Fruit fly (Drosophila melanogaster) whole organism, embryonic: Measurements from ENCODE around the gene Dif.

ENCODE experiments used
- Adf1 ChIP-seq: fragments of 200-800 bp; sonication (Bioruptor generic); IDR thresholded peaks from 2 replicates; pipeline ENCODE4 v1.3.6; 2022; ENCODE audit warnings: missing biosample characterization, missing genetic modification characterization
- B-H2 ChIP-seq: fragments of 200-800 bp; sonication (Bioruptor generic); optimal IDR thresholded peaks from 2 replicates; lab custom pipeline; 2018; ENCODE audit warnings: missing biosample characterization, mild to moderate bottlenecking, missing genetic modification characterization
- CG10321 ChIP-seq: fragments of 200-800 bp; sonication (Bioruptor generic); IDR thresholded peaks from 2 replicates; pipeline ENCODE4 v1.3.6; 2022; ENCODE audit warnings: missing biosample characterization, missing genetic modification characterization
- CG10431 ChIP-seq: fragments of 200-800 bp; sonication (Bioruptor generic); optimal IDR thresholded peaks from 3 replicates; lab custom pipeline; 2018; ENCODE audit warnings: missing biosample characterization, mild to moderate bottlenecking, missing genetic modification characterization
- CG13894 ChIP-seq: fragments of 200-800 bp; sonication (Bioruptor generic); optimal IDR thresholded peaks from 3 replicates; lab custom pipeline; 2018; ENCODE audit warnings: missing biosample characterization, mild to moderate bottlenecking, missing genetic modification characterization, moderate library complexity
- CG16813 ChIP-seq: fragments of 200-800 bp; sonication (Bioruptor generic); IDR thresholded peaks from 3 replicates; pipeline ENCODE4 v1.3.6; 2022; ENCODE audit warnings: missing biosample characterization, missing genetic modification characterization; ENCODE audit not compliant: partially characterized antibody
- CG17568 ChIP-seq: fragments of 200-800 bp; sonication (Bioruptor generic); optimal IDR thresholded peaks from 2 replicates; lab custom pipeline; 2018; ENCODE audit warnings: missing biosample characterization, mild to moderate bottlenecking, missing genetic modification characterization, moderate library complexity
- CG17829 ChIP-seq: fragments of 200-800 bp; optimal IDR thresholded peaks from 2 replicates; lab custom pipeline; 2019; ENCODE audit warnings: missing biosample characterization, mild to moderate bottlenecking, missing genetic modification characterization, moderate library complexity
- CG2129 ChIP-seq: fragments of 200-800 bp; sonication (Bioruptor generic); IDR thresholded peaks from 2 replicates; pipeline ENCODE4 v1.3.6; 2022; ENCODE audit warnings: missing biosample characterization, missing genetic modification characterization; ENCODE audit not compliant: partially characterized antibody
- CG3065 ChIP-seq: fragments of 200-800 bp; sonication (Bioruptor generic); optimal IDR thresholded peaks from 2 replicates; lab custom pipeline; 2016; ENCODE audit warnings: missing biosample characterization, missing genetic modification characterization
- CG31441 ChIP-seq: fragments of 200-800 bp; sonication (Bioruptor generic); IDR thresholded peaks from 2 replicates; pipeline ENCODE4 v1.3.6; 2022; ENCODE audit warnings: missing biosample characterization, missing genetic modification characterization
- CG3407 ChIP-seq: fragments of 200-800 bp; sonication (Bioruptor generic); optimal IDR thresholded peaks from 2 replicates; lab custom pipeline; 2018; ENCODE audit warnings: missing biosample characterization, mild to moderate bottlenecking, missing genetic modification characterization
- CG6683 ChIP-seq: fragments of 200-800 bp; sonication (Bioruptor generic); optimal IDR thresholded peaks from 2 replicates; lab custom pipeline; 2017; ENCODE audit warnings: missing biosample characterization, mild to moderate bottlenecking, missing genetic modification characterization, missing genetic modification reagents
- CG6791 ChIP-seq: fragments of 200-800 bp; sonication (Bioruptor generic); IDR thresholded peaks from 3 replicates; pipeline ENCODE4 v1.3.6; 2022; ENCODE audit warnings: missing biosample characterization, missing genetic modification characterization; ENCODE audit not compliant: partially characterized antibody
- CG7556 ChIP-seq: fragments of 200-800 bp; sonication (Bioruptor generic); optimal IDR thresholded peaks from 2 replicates; lab custom pipeline; 2017; ENCODE audit warnings: missing biosample characterization, mild to moderate bottlenecking, missing genetic modification characterization
- CG7839 ChIP-seq: fragments of 200-800 bp; sonication (Bioruptor generic); optimal IDR thresholded peaks from 3 replicates; lab custom pipeline; 2018; ENCODE audit warnings: missing biosample characterization, mild to moderate bottlenecking, missing genetic modification characterization, moderate library complexity
- CG8089 ChIP-seq: fragments of 200-800 bp; sonication (Bioruptor generic); optimal IDR thresholded peaks from 3 replicates; lab custom pipeline; 2016; ENCODE audit warnings: missing biosample characterization, missing genetic modification characterization
- CG9932 ChIP-seq: fragments of 200-800 bp; sonication (Bioruptor generic); IDR thresholded peaks from 2 replicates; pipeline ENCODE4 v1.3.6; 2022; ENCODE audit warnings: missing biosample characterization, missing genetic modification characterization
- CHES-1-like ChIP-seq: fragments of 200-800 bp; sonication (Bioruptor generic); optimal IDR thresholded peaks from 2 replicates; lab custom pipeline; 2016; ENCODE audit warnings: missing biosample characterization, missing genetic modification characterization
- Deaf1 ChIP-seq: fragments of 200-800 bp; optimal IDR thresholded peaks from 3 replicates; lab custom pipeline; 2019; ENCODE audit warnings: missing biosample characterization, mild to moderate bottlenecking, missing genetic modification characterization, moderate library complexity
- Eip74EF ChIP-seq, 2 experiments: fragments of 200-800 bp in 1 of 2; fragments of >200 bp in 1 of 2; sonication (Bioruptor generic) in 1 of 2; optimal IDR thresholded peaks; 2 replicates each; lab custom pipeline; 2017 to 2019; ENCODE audit warnings: missing biosample characterization in 2 of 2, missing genetic modification characterization in 2 of 2, mild to moderate bottlenecking in 1 of 2, moderate library complexity in 1 of 2
- Fer3 ChIP-seq: fragments of 200-800 bp; sonication (Bioruptor generic); optimal IDR thresholded peaks from 2 replicates; lab custom pipeline; 2018; ENCODE audit warnings: missing biosample characterization, mild to moderate bottlenecking, missing genetic modification characterization, moderate library complexity
- H15 ChIP-seq: fragments of 200-800 bp; sonication (Bioruptor generic); IDR thresholded peaks from 3 replicates; pipeline ENCODE4 v1.3.6; 2022; ENCODE audit warnings: missing biosample characterization, missing genetic modification characterization
- HmgZ ChIP-seq: fragments of 200-800 bp; sonication (Bioruptor generic); optimal IDR thresholded peaks from 2 replicates; lab custom pipeline; 2018; ENCODE audit warnings: missing biosample characterization, mild to moderate bottlenecking, missing genetic modification characterization
- Hr39 ChIP-seq: fragments of >200 bp; optimal IDR thresholded peaks from 2 replicates; lab custom pipeline; 2017
- Hsf ChIP-seq: fragments of 200-800 bp; sonication (Bioruptor generic); optimal IDR thresholded peaks from 3 replicates; lab custom pipeline; 2016; ENCODE audit warnings: missing biosample characterization, missing genetic modification characterization
- NFAT ChIP-seq: fragments of 200-800 bp; sonication (Bioruptor generic); IDR thresholded peaks from 2 replicates; pipeline ENCODE4 v1.3.6; 2022; ENCODE audit warnings: missing biosample characterization, missing genetic modification characterization
- Opbp ChIP-seq: fragments of 200-800 bp; sonication (Bioruptor generic); IDR thresholded peaks from 3 replicates; pipeline ENCODE4 v1.3.6; 2022; ENCODE audit warnings: missing biosample characterization, missing genetic modification characterization; ENCODE audit not compliant: partially characterized antibody
- Optix ChIP-seq: fragments of 200-800 bp; sonication (Bioruptor generic); IDR thresholded peaks from 3 replicates; pipeline ENCODE4 v1.3.6; 2022; ENCODE audit warnings: missing biosample characterization, missing genetic modification characterization
- Scr ChIP-seq: fragments of 200-800 bp; sonication (Bioruptor generic); IDR thresholded peaks from 2 replicates; pipeline ENCODE4 v1.3.6; 2022; ENCODE audit warnings: missing biosample characterization, missing genetic modification characterization; ENCODE audit not compliant: partially characterized antibody
- aop ChIP-seq: fragments of 200-800 bp; sonication (Bioruptor generic); IDR thresholded peaks from 2 replicates; pipeline ENCODE4 v1.3.6; 2022; ENCODE audit warnings: missing biosample characterization, missing genetic modification characterization
- chinmo ChIP-seq: fragments of 200-800 bp; sonication (Bioruptor generic); IDR thresholded peaks from 4 replicates; pipeline ENCODE4 v1.3.6; 2022; ENCODE audit warnings: missing biosample characterization, missing genetic modification characterization; ENCODE audit not compliant: partially characterized antibody
- emc ChIP-seq: fragments of 200-800 bp; sonication (Bioruptor generic); optimal IDR thresholded peaks from 2 replicates; lab custom pipeline; 2016; ENCODE audit warnings: missing biosample characterization, missing genetic modification characterization
- hb ChIP-seq: fragments of 200-800 bp; sonication (Bioruptor generic); IDR thresholded peaks from 3 replicates; pipeline ENCODE4 v1.3.6; 2022; ENCODE audit warnings: missing biosample characterization, missing genetic modification characterization; ENCODE audit not compliant: partially characterized antibody
- hbn ChIP-seq: fragments of 200-800 bp; sonication (Bioruptor generic); IDR thresholded peaks from 2 replicates; pipeline ENCODE4 v1.3.6; 2022; ENCODE audit warnings: missing biosample characterization, missing genetic modification characterization; ENCODE audit not compliant: partially characterized antibody
- her ChIP-seq: fragments of 200-800 bp; sonication (Bioruptor generic); optimal IDR thresholded peaks from 2 replicates; lab custom pipeline; 2016; ENCODE audit warnings: missing biosample characterization, missing genetic modification characterization
- hkb ChIP-seq, 2 experiments: fragments of 200-800 bp in 1 of 2; fragments of >200 bp in 1 of 2; sonication (Bioruptor generic) in 1 of 2; IDR thresholded peaks in 1 of 2; optimal IDR thresholded peaks in 1 of 2; 2 replicates each; pipeline versions ENCODE4 v1.3.6 to Lab custom; 2017 to 2022; ENCODE audit warnings: missing biosample characterization in 1 of 2, missing genetic modification characterization in 1 of 2
- knrl ChIP-seq: fragments of 200-800 bp; sonication (Bioruptor generic); IDR thresholded peaks from 3 replicates; pipeline ENCODE4 v1.3.6; 2022; ENCODE audit warnings: missing biosample characterization, missing genetic modification characterization; ENCODE audit not compliant: partially characterized antibody
- odd ChIP-seq: fragments of 200-800 bp; sonication (Bioruptor generic); optimal IDR thresholded peaks from 2 replicates; lab custom pipeline; 2017; ENCODE audit warnings: missing biosample characterization, mild to moderate bottlenecking, missing genetic modification characterization
- otp ChIP-seq: fragments of 200-800 bp; sonication (Bioruptor generic); IDR thresholded peaks from 3 replicates; pipeline ENCODE4, ENCODE4 v1.3.6; 2022; ENCODE audit warnings: missing biosample characterization, missing genetic modification characterization
- p53 ChIP-seq: fragments of 200-800 bp; sonication (Bioruptor generic); optimal IDR thresholded peaks from 2 replicates; lab custom pipeline; 2016; ENCODE audit warnings: missing biosample characterization, missing genetic modification characterization
- pfk ChIP-seq: fragments of 200-800 bp; sonication (Bioruptor generic); optimal IDR thresholded peaks from 2 replicates; lab custom pipeline; 2018; ENCODE audit warnings: missing biosample characterization, mild to moderate bottlenecking, missing genetic modification characterization, moderate library complexity
- pita ChIP-seq: fragments of 200-800 bp; sonication (Bioruptor generic); optimal IDR thresholded peaks from 2 replicates; lab custom pipeline; 2017; ENCODE audit warnings: missing biosample characterization, mild to moderate bottlenecking, missing genetic modification characterization
- sens ChIP-seq: fragments of 200-800 bp; sonication (Bioruptor generic); peaks from one replicate; lab custom pipeline; 2016; ENCODE audit warnings: missing biosample characterization, missing genetic modification characterization
- stwl ChIP-seq: fragments of 200-800 bp; sonication (Bioruptor generic); optimal IDR thresholded peaks from 3 replicates; lab custom pipeline; 2018; ENCODE audit warnings: missing biosample characterization, mild to moderate bottlenecking, missing genetic modification characterization, moderate library complexity
- twi ChIP-seq: fragments of 200-800 bp; optimal IDR thresholded peaks from 2 replicates; lab custom pipeline; 2019; ENCODE audit warnings: missing biosample characterization, mild to moderate bottlenecking, missing genetic modification characterization, moderate library complexity
- unpg ChIP-seq: fragments of 200-800 bp; sonication (Bioruptor generic); optimal IDR thresholded peaks from 3 replicates; lab custom pipeline; 2018; ENCODE audit warnings: missing biosample characterization, mild to moderate bottlenecking, missing genetic modification characterization, moderate library complexity

Gene Dif

dm6 chr2L:17383588-17384308 is 49.2 kb downstream of the Dif start, which contains the start of gene Lrch (continued):
- TF ChIP-seq aop, result peak; percentile 71; the same call in 1 of the 2 replicates
- TF ChIP-seq H15 (GFP tag; lab: Robert Waterston, UW), result 0 out of 3 replicates have a peak, but pooled peaks have one; percentile 42
- TF ChIP-seq CG7556, result no peak
- TF ChIP-seq Scr (GFP tag; lab: Robert Waterston, UW), result peak; percentile 74
- TF ChIP-seq emc, result no peak
- TF ChIP-seq Hr39 (lab: Kevin White, UChicago), result no peak
- TF ChIP-seq Fer3, result peak; percentile 4
- peak; percentile 62 for TF ChIP-seq hb (GFP tag; lab: Robert Waterston, UW)
- TF ChIP-seq NFAT (GFP tag; lab: Robert Waterston, UW), result peak; percentile 57; the same call in 1 of the 2 replicates
- no peak for TF ChIP-seq p53 (GFP tag; lab: Kevin White, UChicago)
- peak; percentile 83 for TF ChIP-seq Deaf1 (tag; lab: Kevin White, UChicago)
- no peak for TF ChIP-seq Hsf (GFP tag; lab: Kevin White, UChicago)
- TF ChIP-seq unpg, result peak; percentile 27
- peak; percentile 88 for TF ChIP-seq CG6791 (GFP tag; lab: Robert Waterston, UW)
- TF ChIP-seq CG9932 (GFP tag; lab: Robert Waterston, UW), result no peak; the same call in 1 of the 2 replicates
- peak; percentile 93 for TF ChIP-seq her
- TF ChIP-seq odd, result no peak
- TF ChIP-seq CG13894 (tag; lab: Kevin White, UChicago), result peak; percentile 44
- TF ChIP-seq CG2129 (GFP tag; lab: Robert Waterston, UW), result 0 out of 2 replicates have a peak, but pooled peaks have one; percentile 26
- TF ChIP-seq Optix (GFP tag; lab: Robert Waterston, UW), result 0 out of 3 replicates have a peak, but pooled peaks have one; percentile 47
- peak; percentile 91 for TF ChIP-seq Opbp (GFP tag; lab: Robert Waterston, UW)
- no peak for TF ChIP-seq twi (tag; lab: Kevin White, UChicago)
- TF ChIP-seq pfk (GFP tag; lab: Kevin White, UChicago), result peak; percentile 5
- peak; percentile 31 for TF ChIP-seq CG6683
- TF ChIP-seq hkb (optimal IDR thresholded peaks at IDR 0.05; lab: Kevin White, UChicago), result no peak
- peak; percentile 31; the same call in 1 of the 2 replicates for TF ChIP-seq hkb (GFP tag; IDR thresholded peaks at IDR 0.05; lab: Robert Waterston, UW)
- TF ChIP-seq CG17568, result no peak
- TF ChIP-seq B-H2 (GFP tag; lab: Kevin White, UChicago), result peak; percentile 33
- TF ChIP-seq CG7839 (tag; lab: Kevin White, UChicago), result peak; percentile 40
- peak; percentile 58; the same call in 2 of the 3 replicates for TF ChIP-seq otp
- peak; percentile 61 for TF ChIP-seq CG16813 (GFP tag; lab: Robert Waterston, UW)
- peak; percentile 58 for TF ChIP-seq sens (GFP tag; lab: Kevin White, UChicago)
- TF ChIP-seq CHES-1-like (GFP tag; lab: Kevin White, UChicago), result peak; percentile 31
- peak; percentile 66; the same call in 1 of the 4 replicates for TF ChIP-seq chinmo (GFP tag; lab: Robert Waterston, UW)
- TF ChIP-seq hbn, result peak; percentile 41; the same call in 1 of the 2 replicates
- TF ChIP-seq Adf1 (GFP tag; lab: Robert Waterston, UW), result peak; percentile 91
- TF ChIP-seq CG31441, result peak; percentile 24; the same call in 1 of the 2 replicates
- peak; percentile 30 for TF ChIP-seq CG17829
- TF ChIP-seq CG10431 (GFP tag; lab: Kevin White, UChicago), result peak; percentile 13
- peak; percentile 88 for TF ChIP-seq CG3065
- TF ChIP-seq stwl, result peak; percentile 56
- TF ChIP-seq CG8089, result peak; percentile 18
- TF ChIP-seq knrl, result peak; percentile 53
- TF ChIP-seq pita (GFP tag; lab: Kevin White, UChicago), result no peak
- TF ChIP-seq CG10321 (GFP tag; lab: Robert Waterston, UW), result no peak
- peak; percentile 8 for TF ChIP-seq CG3407
- peak; percentile 34 for TF ChIP-seq HmgZ
- peak in 1 of 2 experiments; percentile 53 for TF ChIP-seq Eip74EF (GFP tag; optimal IDR thresholded peaks at IDR 0.05; lab: Kevin White, UChicago)
